Fruit fly (Drosophila melanogaster) whole organism, embryonic: ENCODE data around the gene CG32985.
A peak's percentile ranks its signal among the peaks of the same experiment; 100 is the strongest.

ENCODE experiments used
- ATbp ChIP-seq: fragments of 200-800 bp; sonication (Bioruptor generic); optimal IDR thresholded peaks from 2 replicates; lab custom pipeline; 2017; ENCODE audit warnings: missing biosample characterization, mild to moderate bottlenecking, missing genetic modification characterization, missing genetic modification reagents
- Ada2b ChIP-seq: fragments of 200-800 bp; sonication (Bioruptor generic); IDR thresholded peaks from 2 replicates; pipeline ENCODE4 v1.3.6; 2022; ENCODE audit warnings: missing biosample characterization, missing genetic modification characterization
- Adf1 ChIP-seq: fragments of 200-800 bp; sonication (Bioruptor generic); IDR thresholded peaks from 2 replicates; pipeline ENCODE4 v1.3.6; 2022; ENCODE audit warnings: missing biosample characterization, missing genetic modification characterization
- Atf6 ChIP-seq: fragments of 200-800 bp; sonication (Bioruptor generic); IDR thresholded peaks from 2 replicates; pipeline ENCODE4 v1.3.6; 2022; ENCODE audit warnings: missing biosample characterization, missing genetic modification characterization
- B-H1 ChIP-seq: fragments of 200-800 bp; sonication (Bioruptor generic); IDR thresholded peaks from 3 replicates; pipeline ENCODE4 v1.3.6; 2022; ENCODE audit warnings: missing biosample characterization, missing genetic modification characterization
- CG11723 ChIP-seq: fragments of 200-800 bp; sonication (Bioruptor generic); optimal IDR thresholded peaks from 2 replicates; lab custom pipeline; 2017; ENCODE audit warnings: missing biosample characterization, mild to moderate bottlenecking, missing genetic modification characterization
- CG1233 ChIP-seq: fragments of 200-800 bp; sonication (Bioruptor generic); optimal IDR thresholded peaks from 4 replicates; lab custom pipeline; 2018; ENCODE audit warnings: missing biosample characterization, mild to moderate bottlenecking, missing genetic modification characterization
- CG12391 ChIP-seq: fragments of 200-800 bp; sonication (Bioruptor generic); optimal IDR thresholded peaks from 3 replicates; lab custom pipeline; 2018; ENCODE audit warnings: missing biosample characterization, mild to moderate bottlenecking, missing genetic modification characterization, moderate library complexity
- CG12769 ChIP-seq: fragments of 200-800 bp; sonication (Bioruptor generic); optimal IDR thresholded peaks from 2 replicates; lab custom pipeline; 2019; ENCODE audit warnings: missing biosample characterization, mild to moderate bottlenecking, missing genetic modification characterization, moderate library complexity
- CG1529 ChIP-seq: fragments of 200-800 bp; sonication (Bioruptor generic); optimal IDR thresholded peaks from 3 replicates; lab custom pipeline; 2018; ENCODE audit warnings: missing biosample characterization, missing genetic modification characterization
- CG15696 ChIP-seq: fragments of 200-800 bp; sonication (Bioruptor generic); optimal IDR thresholded peaks from 2 replicates; lab custom pipeline; 2019; ENCODE audit warnings: missing biosample characterization, mild to moderate bottlenecking, missing genetic modification characterization, moderate library complexity
- CG17328 ChIP-seq: fragments of 200-800 bp; sonication (Bioruptor generic); IDR thresholded peaks from 2 replicates; pipeline ENCODE4 v1.3.6; 2022; ENCODE audit warnings: missing biosample characterization, missing genetic modification characterization
- CG18619 ChIP-seq: fragments of 200-800 bp; sonication (Bioruptor generic); optimal IDR thresholded peaks from 3 replicates; lab custom pipeline; 2017; ENCODE audit warnings: missing biosample characterization, mild to moderate bottlenecking, missing genetic modification characterization
- CG18764 ChIP-seq: fragments of 200-800 bp; sonication (Bioruptor generic); optimal IDR thresholded peaks from 3 replicates; lab custom pipeline; 2016; ENCODE audit warnings: missing biosample characterization, missing genetic modification characterization
- CG32532 ChIP-seq: fragments of 200-800 bp; sonication (Bioruptor generic); IDR thresholded peaks from 2 replicates; pipeline ENCODE4 v1.3.6; 2022; ENCODE audit warnings: missing biosample characterization, missing genetic modification characterization
- CG3407 ChIP-seq: fragments of 200-800 bp; sonication (Bioruptor generic); optimal IDR thresholded peaks from 2 replicates; lab custom pipeline; 2018; ENCODE audit warnings: missing biosample characterization, mild to moderate bottlenecking, missing genetic modification characterization
- CG34422 ChIP-seq: fragments of 200-800 bp; sonication (Bioruptor generic); IDR thresholded peaks from 3 replicates; pipeline ENCODE4 v1.3.6; 2022; ENCODE audit warnings: missing biosample characterization, missing genetic modification characterization
- CG4360 ChIP-seq: fragments of 200-800 bp; sonication (Bioruptor generic); IDR thresholded peaks from 2 replicates; pipeline ENCODE4 v1.3.6; 2022; ENCODE audit warnings: missing biosample characterization, missing genetic modification characterization
- CG4404 ChIP-seq: fragments of 200-800 bp; sonication (Bioruptor generic); IDR thresholded peaks from 2 replicates; pipeline ENCODE4 v1.3.6; 2022; ENCODE audit warnings: missing biosample characterization, missing genetic modification characterization
- CG6272 ChIP-seq: fragments of 200-800 bp; sonication (Bioruptor generic); IDR thresholded peaks from 2 replicates; pipeline ENCODE4 v1.3.6; 2022; ENCODE audit warnings: missing biosample characterization, missing genetic modification characterization
- CG6765 ChIP-seq: fragments of 200-800 bp; sonication (Bioruptor generic); optimal IDR thresholded peaks from 3 replicates; lab custom pipeline; 2017; ENCODE audit warnings: missing biosample characterization, mild to moderate bottlenecking, missing genetic modification characterization
- CG7372 ChIP-seq: fragments of 200-800 bp; sonication (Bioruptor generic); IDR thresholded peaks from 2 replicates; pipeline ENCODE4 v1.3.6; 2022; ENCODE audit warnings: missing biosample characterization, missing genetic modification characterization
- CG7556 ChIP-seq: fragments of 200-800 bp; sonication (Bioruptor generic); optimal IDR thresholded peaks from 2 replicates; lab custom pipeline; 2017; ENCODE audit warnings: missing biosample characterization, mild to moderate bottlenecking, missing genetic modification characterization
- CG8290 ChIP-seq, 3 experiments: fragments of 200-800 bp; sonication (Bioruptor generic); optimal IDR thresholded peaks; 2 replicates each; lab custom pipeline; 2016 to 2019; ENCODE audit warnings: missing biosample characterization in 3 of 3, missing genetic modification characterization in 3 of 3, mild to moderate bottlenecking in 2 of 3, moderate library complexity in 1 of 3
- CG8388 ChIP-seq: fragments of 200-800 bp; sonication (Bioruptor generic); optimal IDR thresholded peaks from 2 replicates; lab custom pipeline; 2019; ENCODE audit warnings: missing biosample characterization, mild to moderate bottlenecking, missing genetic modification characterization, moderate library complexity
- CkIIα-i1 ChIP-seq: fragments of 200-800 bp; sonication (Bioruptor generic); IDR thresholded peaks from 2 replicates; pipeline ENCODE4 v1.3.6; 2022; ENCODE audit warnings: missing biosample characterization, missing genetic modification characterization
- Dad ChIP-seq: fragments of 200-800 bp; sonication (Bioruptor generic); optimal IDR thresholded peaks from 3 replicates; lab custom pipeline; 2016; ENCODE audit warnings: missing biosample characterization, missing genetic modification characterization
- E2f1 ChIP-seq: fragments of 200-800 bp; sonication (Bioruptor generic); IDR thresholded peaks from 2 replicates; pipeline ENCODE4 v1.3.6; 2022; ENCODE audit warnings: missing biosample characterization, missing genetic modification characterization
- HLH54F ChIP-seq: fragments of 200-800 bp; sonication (Bioruptor generic); optimal IDR thresholded peaks from 3 replicates; lab custom pipeline; 2016; ENCODE audit warnings: missing biosample characterization, missing genetic modification characterization
- Kr ChIP-seq: fragments of 200-800 bp; sonication (Bioruptor generic); optimal IDR thresholded peaks from 2 replicates; lab custom pipeline; 2017; ENCODE audit warnings: missing biosample characterization, mild to moderate bottlenecking, missing genetic modification characterization
- Lim3 ChIP-seq: fragments of 200-800 bp; sonication (Bioruptor generic); IDR thresholded peaks from 2 replicates; pipeline ENCODE4 v1.3.6; 2022; ENCODE audit warnings: missing biosample characterization, missing genetic modification characterization
- Meics ChIP-seq: fragments of 200-800 bp; sonication (Bioruptor generic); optimal IDR thresholded peaks from 2 replicates; lab custom pipeline; 2017; ENCODE audit warnings: missing biosample characterization, mild to moderate bottlenecking, missing genetic modification characterization
- Sin3A ChIP-seq: fragments of >200 bp; optimal IDR thresholded peaks from 2 replicates; lab custom pipeline; 2018
- ab ChIP-seq: fragments of 200-800 bp; sonication (Bioruptor generic); optimal IDR thresholded peaks from 2 replicates; lab custom pipeline; 2016; ENCODE audit warnings: missing biosample characterization, missing genetic modification characterization
- bowl ChIP-seq: fragments of 200-800 bp; sonication (Bioruptor generic); IDR thresholded peaks from 2 replicates; pipeline ENCODE4 v1.3.6; 2022; ENCODE audit warnings: missing biosample characterization, missing genetic modification characterization
- bsh ChIP-seq, 2 experiments: fragments of 200-800 bp; sonication (Bioruptor generic); optimal IDR thresholded peaks; 2 replicates each; lab custom pipeline; 2017 to 2018; ENCODE audit warnings: mild to moderate bottlenecking in 2 of 2, missing biosample characterization in 2 of 2, missing genetic modification characterization in 2 of 2, moderate library complexity in 1 of 2
- chm ChIP-seq: fragments of 200-800 bp; sonication (Bioruptor generic); IDR thresholded peaks from 2 replicates; pipeline ENCODE4 v1.3.6; 2022; ENCODE audit warnings: missing biosample characterization, missing genetic modification characterization
- ci ChIP-seq: fragments of 200-800 bp; sonication (Bioruptor generic); IDR thresholded peaks from 3 replicates; pipeline ENCODE4 v1.3.6; 2022; ENCODE audit warnings: missing biosample characterization, missing genetic modification characterization
- dan ChIP-seq: fragments of 200-800 bp; sonication (Bioruptor generic); IDR thresholded peaks from 2 replicates; pipeline ENCODE4 v1.3.6; 2022; ENCODE audit warnings: missing biosample characterization, missing genetic modification characterization
- dysf ChIP-seq: fragments of 200-800 bp; sonication (Bioruptor generic); IDR thresholded peaks from 3 replicates; pipeline ENCODE4 v1.3.6; 2022; ENCODE audit warnings: missing biosample characterization, missing genetic modification characterization
- fru ChIP-seq: fragments of >200 bp; optimal IDR thresholded peaks from 2 replicates; lab custom pipeline; 2017
- gcm ChIP-seq: fragments of 200-800 bp; sonication (Bioruptor generic); optimal IDR thresholded peaks from 2 replicates; lab custom pipeline; 2019; ENCODE audit warnings: missing biosample characterization, mild to moderate bottlenecking, missing genetic modification characterization, moderate library complexity
- gem ChIP-seq: fragments of 200-800 bp; sonication (Bioruptor generic); optimal IDR thresholded peaks from 2 replicates; lab custom pipeline; 2019; ENCODE audit warnings: missing biosample characterization, mild to moderate bottlenecking, missing genetic modification characterization, moderate library complexity
- gfzf ChIP-seq: fragments of 200-800 bp; sonication (Bioruptor generic); optimal IDR thresholded peaks from 2 replicates; lab custom pipeline; 2016; ENCODE audit warnings: missing biosample characterization, mild to moderate bottlenecking, missing genetic modification characterization, moderate library complexity
- gsb ChIP-seq: fragments of 200-800 bp; sonication (Bioruptor generic); IDR thresholded peaks from 2 replicates; pipeline ENCODE4 v1.3.6; 2022; ENCODE audit warnings: missing biosample characterization, missing genetic modification characterization
- insv ChIP-seq, 2 experiments: fragments of 200-800 bp; sonication (Bioruptor generic); optimal IDR thresholded peaks; 3 replicates each; lab custom pipeline; 2016 to 2018; ENCODE audit warnings: missing biosample characterization in 2 of 2, missing genetic modification characterization in 2 of 2
- kah ChIP-seq: fragments of 200-800 bp; sonication (Bioruptor generic); optimal IDR thresholded peaks from 2 replicates; lab custom pipeline; 2018; ENCODE audit warnings: missing biosample characterization, mild to moderate bottlenecking, missing genetic modification characterization
- pita ChIP-seq: fragments of 200-800 bp; sonication (Bioruptor generic); optimal IDR thresholded peaks from 2 replicates; lab custom pipeline; 2017; ENCODE audit warnings: missing biosample characterization, mild to moderate bottlenecking, missing genetic modification characterization
- ro ChIP-seq: fragments of 200-800 bp; sonication (Bioruptor generic); IDR thresholded peaks from 2 replicates; pipeline ENCODE4 v1.3.6; 2022; ENCODE audit warnings: missing biosample characterization, missing genetic modification characterization
- so ChIP-seq: fragments of 200-800 bp; sonication (Bioruptor generic); IDR thresholded peaks from 3 replicates; pipeline ENCODE4 v1.3.6; 2022; ENCODE audit warnings: missing biosample characterization, missing genetic modification characterization
- toy ChIP-seq: fragments of 200-800 bp; sonication (Bioruptor generic); IDR thresholded peaks from 2 replicates; pipeline ENCODE4 v1.3.6; 2022; ENCODE audit warnings: missing biosample characterization, missing genetic modification characterization
- z ChIP-seq: fragments of 200-800 bp; sonication (Bioruptor generic); IDR thresholded peaks from 3 replicates; pipeline ENCODE4 v1.3.6; 2022; ENCODE audit warnings: missing biosample characterization, missing genetic modification characterization

The CG32985 gene

dm6 chr2L:8937003-8937402 lies 25.3 kb upstream of the CG32985 start, which contains the start of gene Tsp29Fb (continued):
- no peak for TF ChIP-seq ab (GFP tag; lab: Kevin White, UChicago)
- no peak for TF ChIP-seq CG17328 (GFP tag; lab: Robert Waterston, UW)
- TF ChIP-seq CG1233 (GFP tag; lab: Kevin White, UChicago) = peak; percentile 66
- no peak for TF ChIP-seq z (GFP tag; lab: Robert Waterston, UW)
- peak; percentile 65 for TF ChIP-seq CG8388 (GFP tag; lab: Kevin White, UChicago)
- peak; percentile 86 for TF ChIP-seq Atf6 (GFP tag; lab: Robert Waterston, UW)
- TF ChIP-seq Kr (GFP tag; lab: Kevin White, UChicago) = no peak
- no peak for TF ChIP-seq Sin3A (lab: Kevin White, UChicago)
- no peak for TF ChIP-seq ro (GFP tag; lab: Robert Waterston, UW)
- TF ChIP-seq so (GFP tag; lab: Robert Waterston, UW) = peak; percentile 76; the same call in 1 of the 3 replicates
- no peak for TF ChIP-seq bowl (GFP tag; lab: Robert Waterston, UW)
- TF ChIP-seq Adf1 (GFP tag; lab: Robert Waterston, UW) = peak; percentile 50; the same call in 1 of the 2 replicates
- peak; percentile 61; the same call in 1 of the 2 replicates for TF ChIP-seq E2f1
- no peak for TF ChIP-seq CG8290 (GFP tag; optimal IDR thresholded peaks at IDR 0.05; lab: Kevin White, UChicago)
- peak in 1 of 2 experiments; percentile 10 for TF ChIP-seq CG8290 (tag; optimal IDR thresholded peaks at IDR 0.05; lab: Kevin White, UChicago)
- no peak for TF ChIP-seq toy (GFP tag; lab: Robert Waterston, UW)
- TF ChIP-seq CG6272 (GFP tag; lab: Robert Waterston, UW) = peak; percentile 23; the same call in 1 of the 2 replicates
- peak; percentile 36 for TF ChIP-seq HLH54F
- peak; percentile 69 for TF ChIP-seq CG18619
- TF ChIP-seq ATbp = peak; percentile 67
- peak; percentile 81; the same call in 2 of the 3 replicates for TF ChIP-seq dysf (GFP tag; lab: Robert Waterston, UW)
- TF ChIP-seq Dad = peak; percentile 20
- TF ChIP-seq CG7556 = peak; percentile 84
- TF ChIP-seq Meics (GFP tag; lab: Kevin White, UChicago) = peak; percentile 87
- TF ChIP-seq CG1529 (GFP tag; lab: Kevin White, UChicago) = peak; percentile 39
- TF ChIP-seq CG34422 (GFP tag; lab: Robert Waterston, UW) = no peak
- TF ChIP-seq insv (GFP tag; optimal IDR thresholded peaks at IDR 0.05; lab: Kevin White, UChicago) = no peak
- peak; percentile 46 for TF ChIP-seq kah (GFP tag; lab: Kevin White, UChicago)
- TF ChIP-seq Ada2b (GFP tag; lab: Robert Waterston, UW) = peak; percentile 43; the same call in 1 of the 2 replicates
- peak in 1 of 2 experiments; percentile 57 for TF ChIP-seq bsh (GFP tag; optimal IDR thresholded peaks at IDR 0.05; lab: Kevin White, UChicago)
- TF ChIP-seq B-H1 = peak; percentile 39; the same call in 1 of the 3 replicates
- TF ChIP-seq CG18764 (GFP tag; lab: Kevin White, UChicago) = peak; percentile 38
- TF ChIP-seq ci (GFP tag; lab: Robert Waterston, UW) = peak; percentile 55; the same call in 2 of the 3 replicates
- no peak for TF ChIP-seq gfzf (GFP tag; lab: Kevin White, UChicago)
- no peak for TF ChIP-seq CkIIα-i1 (GFP tag; lab: Robert Waterston, UW)
- TF ChIP-seq CG11723 (GFP tag; lab: Kevin White, UChicago) = peak; percentile 33
- no peak for TF ChIP-seq dan
- no peak for TF ChIP-seq gsb (GFP tag; lab: Robert Waterston, UW)
- no peak for TF ChIP-seq chm (GFP tag; lab: Robert Waterston, UW)
- TF ChIP-seq CG15696 (tag; lab: Kevin White, UChicago) = peak; percentile 20
- TF ChIP-seq pita = no peak
- TF ChIP-seq gcm (GFP tag; lab: Kevin White, UChicago) = peak; percentile 43
- no peak for TF ChIP-seq fru (lab: Kevin White, UChicago)
- TF ChIP-seq CG12391 (tag; lab: Kevin White, UChicago) = peak; percentile 80
- TF ChIP-seq CG3407 (GFP tag; lab: Kevin White, UChicago) = peak; percentile 32
- peak; percentile 66 for TF ChIP-seq CG12769 (tag; lab: Kevin White, UChicago)
- TF ChIP-seq CG4360 = no peak
- TF ChIP-seq gem (tag; lab: Kevin White, UChicago) = peak; percentile 88
- TF ChIP-seq CG6765 (GFP tag; lab: Kevin White, UChicago) = peak; percentile 79
- peak; percentile 76 for TF ChIP-seq CG32532 (GFP tag; lab: Robert Waterston, UW)
- TF ChIP-seq CG7372 (GFP tag; lab: Robert Waterston, UW) = peak; percentile 66; the same call in 1 of the 2 replicates
- TF ChIP-seq CG4404 = peak; percentile 23; the same call in 1 of the 2 replicates
- TF ChIP-seq Lim3 (GFP tag; lab: Robert Waterston, UW) = no peak
